Worm (Caenorhabditis elegans): ENCODE data around the gene nspg-3.

ce11 chrII:6115283-6115682 is 23.7 kb downstream of the nspg-3 start:
- no peak for TF ChIP-seq unc-42 (tag; optimal IDR thresholded peaks at IDR 0.05)
- TF ChIP-seq ceh-9 (tag; optimal IDR thresholded peaks at IDR 0.05), result no peak
- no peak for TF ChIP-seq pha-4 (tag; optimal IDR thresholded peaks at IDR 0.05)
- TF ChIP-seq tbx-7 (tag; optimal IDR thresholded peaks at IDR 0.05), result no peak
- TF ChIP-seq gmeb-2 (tag; optimal IDR thresholded peaks at IDR 0.05), result no peak
- no peak for TF ChIP-seq dmd-4 (tag; optimal IDR thresholded peaks at IDR 0.05; ENCODE audit: borderline replicate concordance)
- TF ChIP-seq elt-4 (tag; optimal IDR thresholded peaks at IDR 0.05), result no peak
- TF ChIP-seq ama-1 (optimal IDR thresholded peaks at IDR 0.05), result no peak
- TF ChIP-seq nhr-11 (tag; optimal IDR thresholded peaks at IDR 0.05), result no peak
- no peak for TF ChIP-seq ceh-30 (tag; optimal IDR thresholded peaks at IDR 0.05)

Data from whole organism, late embryonic.